Fruit fly (Drosophila melanogaster) whole organism, embryonic: ENCODE results near the gene CG10651.

Experiments
- Aef1 ChIP-seq: fragments of 200-800 bp; sonication (Bioruptor generic); IDR thresholded peaks from 3 replicates; pipeline ENCODE4 v1.3.6; 2022; ENCODE audit warnings: missing biosample characterization, missing genetic modification characterization
- Atf3 ChIP-seq: fragments of 200-800 bp; sonication (Bioruptor generic); optimal IDR thresholded peaks from 3 replicates; lab custom pipeline; 2016; ENCODE audit warnings: missing biosample characterization, missing genetic modification characterization
- BtbVII ChIP-seq: fragments of 200-800 bp; sonication (Bioruptor generic); optimal IDR thresholded peaks from 3 replicates; lab custom pipeline; 2017; ENCODE audit warnings: missing biosample characterization, mild to moderate bottlenecking, missing genetic modification characterization
- CG10209 ChIP-seq: fragments of 200-800 bp; sonication (Bioruptor generic); optimal IDR thresholded peaks from 3 replicates; lab custom pipeline; 2017; ENCODE audit warnings: missing biosample characterization, mild to moderate bottlenecking, missing genetic modification characterization, missing genetic modification reagents
- CG10654 ChIP-seq: fragments of 200-800 bp; sonication (Bioruptor generic); optimal IDR thresholded peaks from 2 replicates; lab custom pipeline; 2016; ENCODE audit warnings: missing biosample characterization, missing genetic modification characterization
- CG11398 ChIP-seq: fragments of 200-800 bp; sonication (Bioruptor generic); optimal IDR thresholded peaks from 2 replicates; lab custom pipeline; 2016; ENCODE audit warnings: missing biosample characterization, missing genetic modification characterization
- CG11456 ChIP-seq: fragments of 200-800 bp; sonication (Bioruptor generic); IDR thresholded peaks from 3 replicates; pipeline ENCODE4 v1.3.6; 2022; ENCODE audit warnings: missing biosample characterization, missing genetic modification characterization
- CG12219 ChIP-seq: fragments of 200-800 bp; sonication (Bioruptor generic); optimal IDR thresholded peaks from 3 replicates; lab custom pipeline; 2018; ENCODE audit warnings: missing biosample characterization, mild to moderate bottlenecking, missing genetic modification characterization
- CG12236 ChIP-seq: fragments of 200-800 bp; sonication (Bioruptor generic); optimal IDR thresholded peaks from 2 replicates; lab custom pipeline; 2016; ENCODE audit warnings: missing biosample characterization, missing genetic modification characterization
- CG12744 ChIP-seq: fragments of 200-800 bp; sonication (Bioruptor generic); optimal IDR thresholded peaks from 2 replicates; lab custom pipeline; 2016; ENCODE audit warnings: missing biosample characterization, missing genetic modification characterization
- CG12769 ChIP-seq: fragments of 200-800 bp; sonication (Bioruptor generic); optimal IDR thresholded peaks from 2 replicates; lab custom pipeline; 2019; ENCODE audit warnings: missing biosample characterization, mild to moderate bottlenecking, missing genetic modification characterization, moderate library complexity
- CG14050 ChIP-seq: fragments of 200-800 bp; sonication (Bioruptor generic); IDR thresholded peaks from 3 replicates; pipeline ENCODE4 v1.3.6; 2022; ENCODE audit warnings: missing biosample characterization, missing genetic modification characterization
- CG15011 ChIP-seq: fragments of 200-800 bp; sonication (Bioruptor generic); optimal IDR thresholded peaks from 3 replicates; lab custom pipeline; 2018; ENCODE audit warnings: missing biosample characterization, mild to moderate bottlenecking, missing genetic modification characterization
- CG1602 ChIP-seq: fragments of 200-800 bp; sonication (Bioruptor generic); optimal IDR thresholded peaks from 3 replicates; lab custom pipeline; 2016; ENCODE audit warnings: missing biosample characterization, missing genetic modification characterization
- CG16813 ChIP-seq: fragments of 200-800 bp; sonication (Bioruptor generic); IDR thresholded peaks from 3 replicates; pipeline ENCODE4 v1.3.6; 2022; ENCODE audit warnings: missing biosample characterization, missing genetic modification characterization; ENCODE audit not compliant: partially characterized antibody
- CG1792 ChIP-seq: fragments of 200-800 bp; sonication (Bioruptor generic); optimal IDR thresholded peaks from 2 replicates; lab custom pipeline; 2016; ENCODE audit warnings: missing biosample characterization, missing genetic modification characterization
- CG18262 ChIP-seq: fragments of 200-800 bp; optimal IDR thresholded peaks from 3 replicates; lab custom pipeline; 2019; ENCODE audit warnings: missing biosample characterization, mild to moderate bottlenecking, missing genetic modification characterization, moderate library complexity
- CG18599 ChIP-seq: fragments of 200-800 bp; sonication (Bioruptor generic); optimal IDR thresholded peaks from 3 replicates; lab custom pipeline; 2017; ENCODE audit warnings: missing biosample characterization, missing genetic modification characterization, mild to moderate bottlenecking, moderate library complexity, missing genetic modification reagents
- CG31441 ChIP-seq: fragments of 200-800 bp; sonication (Bioruptor generic); IDR thresholded peaks from 2 replicates; pipeline ENCODE4 v1.3.6; 2022; ENCODE audit warnings: missing biosample characterization, missing genetic modification characterization
- CG3163 ChIP-seq: fragments of 200-800 bp; sonication (Bioruptor generic); optimal IDR thresholded peaks from 3 replicates; lab custom pipeline; 2016; ENCODE audit warnings: missing biosample characterization, missing genetic modification characterization
- CG32532 ChIP-seq: fragments of 200-800 bp; sonication (Bioruptor generic); IDR thresholded peaks from 2 replicates; pipeline ENCODE4 v1.3.6; 2022; ENCODE audit warnings: missing biosample characterization, missing genetic modification characterization
- CG3995 ChIP-seq: fragments of 200-800 bp; sonication (Bioruptor generic); optimal IDR thresholded peaks from 3 replicates; lab custom pipeline; 2016; ENCODE audit warnings: missing biosample characterization, missing genetic modification characterization
- CG4730 ChIP-seq: fragments of 200-800 bp; sonication (Bioruptor generic); IDR thresholded peaks from 2 replicates; pipeline ENCODE4 v1.3.6; 2022; ENCODE audit warnings: missing biosample characterization, missing genetic modification characterization
- CG6689 ChIP-seq: fragments of 200-800 bp; sonication (Bioruptor generic); IDR thresholded peaks from 2 replicates; pipeline ENCODE4 v1.3.6; 2022; ENCODE audit warnings: missing biosample characterization, missing genetic modification characterization
- CG6854 ChIP-seq: fragments of 200-800 bp; sonication (Bioruptor generic); optimal IDR thresholded peaks from 3 replicates; lab custom pipeline; 2017; ENCODE audit warnings: missing biosample characterization, mild to moderate bottlenecking, missing genetic modification characterization
- CG7271 ChIP-seq: fragments of 200-800 bp; sonication (Bioruptor generic); optimal IDR thresholded peaks from 2 replicates; lab custom pipeline; 2018; ENCODE audit warnings: missing biosample characterization, mild to moderate bottlenecking, missing genetic modification characterization, moderate library complexity
- CG7357 ChIP-seq: fragments of 200-800 bp; sonication (Bioruptor generic); IDR thresholded peaks from 3 replicates; pipeline ENCODE4 v1.3.6; 2022; ENCODE audit warnings: missing biosample characterization, missing genetic modification characterization
- CG7839 ChIP-seq: fragments of 200-800 bp; sonication (Bioruptor generic); optimal IDR thresholded peaks from 3 replicates; lab custom pipeline; 2018; ENCODE audit warnings: missing biosample characterization, mild to moderate bottlenecking, missing genetic modification characterization, moderate library complexity
- CG7963 ChIP-seq: fragments of 200-800 bp; sonication (Bioruptor generic); IDR thresholded peaks from 3 replicates; pipeline ENCODE4 v1.3.6; 2022; ENCODE audit warnings: missing biosample characterization, missing genetic modification characterization; ENCODE audit not compliant: partially characterized antibody
- Gug ChIP-seq: fragments of 200-800 bp; sonication (Bioruptor generic); IDR thresholded peaks from 4 replicates; pipeline ENCODE4 v1.3.6; 2022; ENCODE audit warnings: missing biosample characterization, missing genetic modification characterization
- Lpt ChIP-seq: fragments of >200 bp; optimal IDR thresholded peaks from 2 replicates; lab custom pipeline; 2018; ENCODE audit warnings: missing biosample characterization, missing genetic modification characterization
- MESR4 ChIP-seq: fragments of 200-800 bp; sonication (Bioruptor generic); optimal IDR thresholded peaks from 2 replicates; lab custom pipeline; 2018; ENCODE audit warnings: missing biosample characterization, mild to moderate bottlenecking, missing genetic modification characterization, moderate library complexity
- Myb ChIP-seq: fragments of 200-800 bp; sonication (Bioruptor generic); optimal IDR thresholded peaks from 2 replicates; lab custom pipeline; 2016; ENCODE audit warnings: missing biosample characterization, missing genetic modification characterization
- Sox102F ChIP-seq: fragments of 200-800 bp; sonication (Bioruptor generic); optimal IDR thresholded peaks from 2 replicates; lab custom pipeline; 2018; ENCODE audit warnings: missing biosample characterization, mild to moderate bottlenecking, missing genetic modification characterization, moderate library complexity
- Sry-δ ChIP-seq: fragments of 200-800 bp; sonication (Bioruptor generic); optimal IDR thresholded peaks from 2 replicates; lab custom pipeline; 2016; ENCODE audit warnings: missing biosample characterization, missing genetic modification characterization
- ash1 ChIP-seq: fragments of 200-800 bp; sonication (Bioruptor generic); optimal IDR thresholded peaks from 2 replicates; lab custom pipeline; 2018; ENCODE audit warnings: missing biosample characterization, mild to moderate bottlenecking, missing genetic modification characterization
- chif ChIP-seq, 2 experiments: fragments of 200-800 bp; sonication (Bioruptor generic); optimal IDR thresholded peaks; 3 replicates each; lab custom pipeline; 2016; ENCODE audit warnings: missing biosample characterization in 2 of 2, missing genetic modification characterization in 2 of 2
- dan ChIP-seq: fragments of 200-800 bp; sonication (Bioruptor generic); IDR thresholded peaks from 2 replicates; pipeline ENCODE4 v1.3.6; 2022; ENCODE audit warnings: missing biosample characterization, missing genetic modification characterization
- gro ChIP-seq: fragments of 200-800 bp; sonication (Bioruptor generic); optimal IDR thresholded peaks from 2 replicates; lab custom pipeline; 2016; ENCODE audit warnings: missing biosample characterization, missing genetic modification characterization
- kah ChIP-seq: fragments of 200-800 bp; sonication (Bioruptor generic); optimal IDR thresholded peaks from 2 replicates; lab custom pipeline; 2018; ENCODE audit warnings: missing biosample characterization, mild to moderate bottlenecking, missing genetic modification characterization
- knrl ChIP-seq: fragments of 200-800 bp; sonication (Bioruptor generic); IDR thresholded peaks from 3 replicates; pipeline ENCODE4 v1.3.6; 2022; ENCODE audit warnings: missing biosample characterization, missing genetic modification characterization; ENCODE audit not compliant: partially characterized antibody
- lbe ChIP-seq: fragments of 200-800 bp; sonication (Bioruptor generic); optimal IDR thresholded peaks from 2 replicates; lab custom pipeline; 2016; ENCODE audit warnings: missing biosample characterization, mild to moderate bottlenecking, missing genetic modification characterization
- sna ChIP-seq: fragments of 200-800 bp; sonication (Bioruptor generic); IDR thresholded peaks from 2 replicates; pipeline ENCODE4 v1.3.6; 2022; ENCODE audit warnings: missing biosample characterization, missing genetic modification characterization; ENCODE audit not compliant: partially characterized antibody
- sqz ChIP-seq: fragments of 200-800 bp; sonication (Bioruptor generic); optimal IDR thresholded peaks from 3 replicates; lab custom pipeline; 2018; ENCODE audit warnings: missing biosample characterization, mild to moderate bottlenecking, missing genetic modification characterization
- unc-4 ChIP-seq: fragments of 200-800 bp; sonication (Bioruptor generic); IDR thresholded peaks from 2 replicates; pipeline ENCODE4 v1.3.6; 2022; ENCODE audit warnings: missing biosample characterization, missing genetic modification characterization; ENCODE audit not compliant: partially characterized antibody
- unpg ChIP-seq: fragments of 200-800 bp; sonication (Bioruptor generic); optimal IDR thresholded peaks from 3 replicates; lab custom pipeline; 2018; ENCODE audit warnings: missing biosample characterization, mild to moderate bottlenecking, missing genetic modification characterization, moderate library complexity
- wor ChIP-seq: fragments of 200-800 bp; sonication (Bioruptor generic); IDR thresholded peaks from 2 replicates; pipeline ENCODE4 v1.3.6; 2022; ENCODE audit warnings: missing biosample characterization, missing genetic modification characterization
- zen2 ChIP-seq: fragments of 200-800 bp; sonication (Bioruptor generic); IDR thresholded peaks from 3 replicates; pipeline ENCODE4 v1.3.6; 2022; ENCODE audit warnings: missing biosample characterization, missing genetic modification characterization; ENCODE audit not compliant: partially characterized antibody

CG10651 gene

DNA sequence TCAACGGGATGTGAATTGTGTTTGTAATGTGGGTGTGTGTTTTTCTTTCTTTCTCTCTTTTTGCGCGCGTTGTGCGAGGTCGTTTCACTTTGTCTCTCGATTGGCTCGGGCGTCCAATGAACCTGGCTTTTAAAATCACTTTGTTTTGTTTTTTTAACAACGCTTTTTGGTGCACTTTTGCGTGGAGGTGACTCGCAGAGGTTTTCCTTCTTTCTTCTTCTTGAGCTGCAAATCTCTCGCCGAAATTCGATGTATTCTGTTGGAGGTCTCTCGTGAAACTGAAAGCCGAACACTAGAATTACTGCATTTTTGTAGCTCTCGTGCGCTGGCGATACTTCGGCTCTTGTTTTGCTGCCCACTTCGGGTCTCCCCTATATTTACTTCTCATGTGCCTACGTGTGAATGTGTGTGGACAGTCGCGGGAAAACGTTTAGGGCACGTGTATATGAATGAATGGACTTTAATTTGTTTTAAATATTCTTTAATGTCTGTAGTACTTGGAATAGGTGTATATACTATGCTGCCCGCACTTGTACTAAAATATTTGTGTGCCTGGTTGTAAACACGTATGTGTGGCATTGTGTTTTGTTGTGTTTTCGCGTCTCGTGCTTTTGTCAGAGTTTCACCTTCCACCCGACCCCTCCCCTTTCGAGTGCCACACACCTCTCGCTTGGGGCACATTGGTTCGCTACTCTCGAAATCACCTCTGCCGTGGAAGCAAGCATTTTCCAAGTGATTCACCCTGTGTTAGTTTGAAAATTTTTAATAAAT, 49.8 kb downstream of the CG10651 start, which contains the start of gene fok (continued):
- peak; percentile 96 for TF ChIP-seq unpg (GFP tag; lab: Kevin White, UChicago)
- TF ChIP-seq CG32532 (GFP tag; lab: Robert Waterston, UW): peak; percentile 95
- TF ChIP-seq Sry-δ (GFP tag; lab: Kevin White, UChicago): peak; percentile 61
- peak; percentile 56 for TF ChIP-seq MESR4 (GFP tag; lab: Kevin White, UChicago)
- peak; percentile 90 for TF ChIP-seq CG7271
- TF ChIP-seq CG3163 (GFP tag; lab: Kevin White, UChicago): peak; percentile 80
- TF ChIP-seq CG15011 (GFP tag; lab: Kevin White, UChicago): peak; percentile 96
- TF ChIP-seq CG3995 (GFP tag; lab: Kevin White, UChicago): peak; percentile 68
- peak; percentile 87 for TF ChIP-seq CG12236 (GFP tag; lab: Kevin White, UChicago)
- peak; percentile 95 for TF ChIP-seq CG6854
- TF ChIP-seq gro: peak; percentile 96
- TF ChIP-seq CG6689 (GFP tag; lab: Robert Waterston, UW): peak; percentile 96
- peak; percentile 99 for TF ChIP-seq CG18599
- peak; percentile 91 for TF ChIP-seq kah
- peak; percentile 93 for TF ChIP-seq CG12744 (GFP tag; lab: Kevin White, UChicago)
- TF ChIP-seq CG31441: peak; percentile 93
- peak; percentile 94 for TF ChIP-seq Aef1 (GFP tag; lab: Robert Waterston, UW)
- TF ChIP-seq CG4730 (GFP tag; lab: Robert Waterston, UW): peak; percentile 82
- TF ChIP-seq CG12769 (tag; lab: Kevin White, UChicago): peak; percentile 95
- TF ChIP-seq Gug (GFP tag; lab: Robert Waterston, UW): peak; percentile 92
- TF ChIP-seq CG11398 (GFP tag; lab: Kevin White, UChicago): peak; percentile 92
- peak; percentile 83 for TF ChIP-seq CG7357 (GFP tag; lab: Robert Waterston, UW)
- TF ChIP-seq knrl (GFP tag; lab: Robert Waterston, UW): peak; percentile 33; the same call in 1 of the 3 replicates
- TF ChIP-seq chif (GFP tag; optimal IDR thresholded peaks at IDR 0.05; lab: Kevin White, UChicago): peak; percentile 94 to 96
- TF ChIP-seq lbe (GFP tag; lab: Kevin White, UChicago): peak; percentile 98
- TF ChIP-seq CG18262 (tag; lab: Kevin White, UChicago): peak; percentile 98
- no peak for TF ChIP-seq CG7963 (GFP tag; lab: Robert Waterston, UW)
- peak; percentile 68 for TF ChIP-seq dan (GFP tag; lab: Robert Waterston, UW)
- no peak for TF ChIP-seq sna (GFP tag; lab: Robert Waterston, UW)
- peak; percentile 96 for TF ChIP-seq sqz (GFP tag; lab: Kevin White, UChicago)
- TF ChIP-seq CG1792 (GFP tag; lab: Kevin White, UChicago): peak; percentile 89
- no peak for TF ChIP-seq Lpt (GFP tag; lab: Kevin White, UChicago)
- peak; percentile 98 for TF ChIP-seq BtbVII (GFP tag; lab: Kevin White, UChicago)
- peak; percentile 44; the same call in 1 of the 3 replicates for TF ChIP-seq CG16813
- TF ChIP-seq CG1602 (GFP tag; lab: Kevin White, UChicago): peak; percentile 91
- peak; percentile 96 for TF ChIP-seq CG10209 (GFP tag; lab: Kevin White, UChicago)
- TF ChIP-seq CG7839 (tag; lab: Kevin White, UChicago): peak; percentile 98
- peak; percentile 99 for TF ChIP-seq CG11456
- TF ChIP-seq Myb (GFP tag; lab: Kevin White, UChicago): peak; percentile 81
- 0 out of 3 replicates have a peak, but pooled peaks have one; percentile 7 for TF ChIP-seq zen2
- TF ChIP-seq CG12219: peak; percentile 97
- TF ChIP-seq CG14050 (GFP tag; lab: Robert Waterston, UW): peak; percentile 94
- TF ChIP-seq CG10654 (GFP tag; lab: Kevin White, UChicago): peak; percentile 91
- TF ChIP-seq unc-4 (GFP tag; lab: Robert Waterston, UW): 0 out of 2 replicates have a peak, but pooled peaks have one; percentile 25
- TF ChIP-seq ash1 (GFP tag; lab: Kevin White, UChicago): peak; percentile 76
- TF ChIP-seq Sox102F: peak; percentile 95
- peak; percentile 91 for TF ChIP-seq wor (GFP tag; lab: Robert Waterston, UW)
- TF ChIP-seq Atf3: peak; percentile 91
